Fruit fly (Drosophila melanogaster) whole organism, embryonic: ENCODE measurements around the gene fit.
A peak's percentile ranks its signal among the peaks of the same experiment; 100 is the strongest.

ENCODE experiments used
- B-H2 ChIP-seq: fragments of 200-800 bp; sonication (Bioruptor generic); optimal IDR thresholded peaks from 2 replicates; lab custom pipeline; 2018; ENCODE audit warnings: missing biosample characterization, mild to moderate bottlenecking, missing genetic modification characterization
- BtbVII ChIP-seq: fragments of 200-800 bp; sonication (Bioruptor generic); optimal IDR thresholded peaks from 3 replicates; lab custom pipeline; 2017; ENCODE audit warnings: missing biosample characterization, mild to moderate bottlenecking, missing genetic modification characterization
- CG10462 ChIP-seq: fragments of 200-800 bp; sonication (Bioruptor generic); optimal IDR thresholded peaks from 2 replicates; lab custom pipeline; 2016; ENCODE audit warnings: missing biosample characterization, missing genetic modification characterization
- CG11723 ChIP-seq: fragments of 200-800 bp; sonication (Bioruptor generic); optimal IDR thresholded peaks from 2 replicates; lab custom pipeline; 2017; ENCODE audit warnings: missing biosample characterization, mild to moderate bottlenecking, missing genetic modification characterization
- CG14050 ChIP-seq: fragments of 200-800 bp; sonication (Bioruptor generic); IDR thresholded peaks from 3 replicates; pipeline ENCODE4 v1.3.6; 2022; ENCODE audit warnings: missing biosample characterization, missing genetic modification characterization
- CG15601 ChIP-seq: fragments of 200-800 bp; sonication (Bioruptor generic); optimal IDR thresholded peaks from 3 replicates; lab custom pipeline; 2019; ENCODE audit warnings: missing biosample characterization, mild to moderate bottlenecking, missing genetic modification characterization, moderate library complexity
- CG16813 ChIP-seq: fragments of 200-800 bp; sonication (Bioruptor generic); IDR thresholded peaks from 3 replicates; pipeline ENCODE4 v1.3.6; 2022; ENCODE audit warnings: missing biosample characterization, missing genetic modification characterization; ENCODE audit not compliant: partially characterized antibody
- CG17361 ChIP-seq: fragments of 200-800 bp; sonication (Bioruptor generic); IDR thresholded peaks from 3 replicates; pipeline ENCODE4 v1.3.6; 2022; ENCODE audit warnings: missing biosample characterization, missing genetic modification characterization
- CG1832 ChIP-seq: fragments of 200-800 bp; sonication (Bioruptor generic); optimal IDR thresholded peaks from 2 replicates; lab custom pipeline; 2017; ENCODE audit warnings: missing biosample characterization, mild to moderate bottlenecking, missing genetic modification characterization, inconsistent platforms
- CG2199 ChIP-seq: fragments of 200-800 bp; sonication (Bioruptor generic); IDR thresholded peaks from 3 replicates; pipeline ENCODE4 v1.3.6; 2022; ENCODE audit warnings: missing biosample characterization, missing genetic modification characterization
- CG33557 ChIP-seq: fragments of 200-800 bp; sonication (Bioruptor generic); optimal IDR thresholded peaks from 2 replicates; lab custom pipeline; 2019; ENCODE audit warnings: missing biosample characterization, mild to moderate bottlenecking, missing genetic modification characterization, moderate library complexity
- CG5245 ChIP-seq: fragments of 200-800 bp; sonication (Bioruptor generic); optimal IDR thresholded peaks from 3 replicates; lab custom pipeline; 2016; ENCODE audit warnings: missing biosample characterization, missing genetic modification characterization
- CG7786 ChIP-seq: fragments of 200-800 bp; sonication (Bioruptor generic); optimal IDR thresholded peaks from 2 replicates; lab custom pipeline; 2016; ENCODE audit warnings: missing biosample characterization, missing genetic modification characterization
- CG8281 ChIP-seq: fragments of 200-800 bp; sonication (Bioruptor generic); optimal IDR thresholded peaks from 2 replicates; lab custom pipeline; 2018; ENCODE audit warnings: missing biosample characterization, mild to moderate bottlenecking, missing genetic modification characterization, moderate library complexity
- CG8478 ChIP-seq: fragments of >200 bp; optimal IDR thresholded peaks from 2 replicates; lab custom pipeline; 2018
- CkIIα-i1 ChIP-seq: fragments of 200-800 bp; sonication (Bioruptor generic); IDR thresholded peaks from 2 replicates; pipeline ENCODE4 v1.3.6; 2022; ENCODE audit warnings: missing biosample characterization, missing genetic modification characterization
- Dip2 ChIP-seq: fragments of 200-800 bp; sonication (Bioruptor generic); IDR thresholded peaks from 2 replicates; pipeline ENCODE4 v1.3.6; 2022; ENCODE audit warnings: missing biosample characterization, missing genetic modification characterization
- E2f2 ChIP-seq: fragments of 200-800 bp; sonication (Bioruptor generic); IDR thresholded peaks from 2 replicates; pipeline ENCODE4 v1.3.6; 2022; ENCODE audit warnings: missing biosample characterization, missing genetic modification characterization
- Elba2 ChIP-seq: fragments of 200-800 bp; sonication (Bioruptor generic); optimal IDR thresholded peaks from 3 replicates; lab custom pipeline; 2016; ENCODE audit warnings: missing biosample characterization, missing genetic modification characterization
- HHEX ChIP-seq: fragments of 200-800 bp; sonication (Bioruptor generic); optimal IDR thresholded peaks from 3 replicates; lab custom pipeline; 2017; ENCODE audit warnings: missing biosample characterization, mild to moderate bottlenecking, missing genetic modification characterization, missing genetic modification reagents
- Hand ChIP-seq: fragments of 200-800 bp; sonication (Bioruptor generic); optimal IDR thresholded peaks from 2 replicates; lab custom pipeline; 2017; ENCODE audit warnings: mild to moderate bottlenecking, missing biosample characterization, missing genetic modification reagents, missing genetic modification characterization
- Jarid2 ChIP-seq: fragments of 200-800 bp; sonication (Bioruptor generic); optimal IDR thresholded peaks from 3 replicates; lab custom pipeline; 2017; ENCODE audit warnings: mild to moderate bottlenecking, missing biosample characterization, missing genetic modification reagents, missing genetic modification characterization
- NfI ChIP-seq: fragments of 200-800 bp; sonication (Bioruptor generic); optimal IDR thresholded peaks from 3 replicates; lab custom pipeline; 2018; ENCODE audit warnings: missing biosample characterization, mild to moderate bottlenecking, missing genetic modification characterization, moderate library complexity
- Usf ChIP-seq: fragments of 200-800 bp; sonication (Bioruptor generic); optimal IDR thresholded peaks from 2 replicates; lab custom pipeline; 2017; ENCODE audit warnings: missing genotype, missing biosample characterization, missing genetic modification characterization
- YL-1 ChIP-seq: fragments of 200-800 bp; sonication (Bioruptor generic); optimal IDR thresholded peaks from 3 replicates; lab custom pipeline; 2017; ENCODE audit warnings: missing biosample characterization, mild to moderate bottlenecking, missing genetic modification characterization
- al ChIP-seq: fragments of 200-800 bp; sonication (Bioruptor generic); IDR thresholded peaks from 2 replicates; pipeline ENCODE4 v1.3.6; 2022; ENCODE audit warnings: missing biosample characterization, missing genetic modification characterization
- btn ChIP-seq: fragments of 200-800 bp; sonication (Bioruptor generic); optimal IDR thresholded peaks from 2 replicates; lab custom pipeline; 2016; ENCODE audit warnings: missing biosample characterization, missing genetic modification characterization
- cad ChIP-seq: fragments of >200 bp; optimal IDR thresholded peaks from 2 replicates; lab custom pipeline; 2017; ENCODE audit warnings: missing biosample characterization, missing genetic modification characterization
- caup ChIP-seq: fragments of 200-800 bp; sonication (Bioruptor generic); optimal IDR thresholded peaks from 3 replicates; lab custom pipeline; 2017; ENCODE audit warnings: missing biosample characterization, mild to moderate bottlenecking, missing genetic modification characterization, moderate library complexity; ENCODE audit not compliant: severe bottlenecking
- crc ChIP-seq: fragments of 200-800 bp; sonication (Bioruptor generic); optimal IDR thresholded peaks from 2 replicates; lab custom pipeline; 2016; ENCODE audit warnings: missing biosample characterization, missing genetic modification characterization
- croc ChIP-seq: fragments of 200-800 bp; sonication (Bioruptor generic); conservative IDR thresholded peaks from 3 replicates; pipeline ENCODE4 v1.3.6; 2022; ENCODE audit warnings: missing biosample characterization, missing genetic modification characterization
- crp ChIP-seq, 2 experiments: fragments of 200-800 bp; sonication (Bioruptor generic); optimal IDR thresholded peaks; 2 replicates in 1 of 2; 3 replicates in 1 of 2; lab custom pipeline; 2017; ENCODE audit warnings: missing biosample characterization in 2 of 2, missing genetic modification characterization in 2 of 2, mild to moderate bottlenecking in 1 of 2, moderate library complexity in 1 of 2
- da ChIP-seq: fragments of 200-800 bp; sonication (Bioruptor generic); optimal IDR thresholded peaks from 2 replicates; lab custom pipeline; 2016; ENCODE audit warnings: missing biosample characterization, missing genetic modification characterization
- disco-r ChIP-seq: fragments of 200-800 bp; sonication (Bioruptor generic); optimal IDR thresholded peaks from 2 replicates; lab custom pipeline; 2016; ENCODE audit warnings: missing biosample characterization, missing genetic modification characterization
- dmrt11E ChIP-seq: fragments of 200-800 bp; sonication (Bioruptor generic); optimal IDR thresholded peaks from 3 replicates; lab custom pipeline; 2018; ENCODE audit warnings: missing biosample characterization, mild to moderate bottlenecking, missing genetic modification characterization, moderate library complexity
- fd3F ChIP-seq: fragments of 200-800 bp; sonication (Bioruptor generic); optimal IDR thresholded peaks from 2 replicates; lab custom pipeline; 2018; ENCODE audit warnings: missing biosample characterization, mild to moderate bottlenecking, missing genetic modification characterization, moderate library complexity
- kay ChIP-seq: fragments of 200-800 bp; sonication (Bioruptor generic); optimal IDR thresholded peaks from 2 replicates; lab custom pipeline; 2016; ENCODE audit warnings: missing biosample characterization, missing genetic modification characterization
- oc ChIP-seq: fragments of 200-800 bp; sonication (Bioruptor generic); optimal IDR thresholded peaks from 2 replicates; lab custom pipeline; 2018; ENCODE audit warnings: missing biosample characterization, mild to moderate bottlenecking, missing genetic modification characterization, moderate library complexity
- pho ChIP-seq: fragments of 200-800 bp; sonication (Bioruptor generic); optimal IDR thresholded peaks from 2 replicates; lab custom pipeline; 2016; ENCODE audit warnings: missing biosample characterization, missing genetic modification characterization
- ranshi ChIP-seq: fragments of 200-800 bp; sonication (Bioruptor generic); IDR thresholded peaks from 2 replicates; pipeline ENCODE4 v1.3.6; 2022; ENCODE audit warnings: missing biosample characterization, missing genetic modification characterization
- rib ChIP-seq: fragments of 200-800 bp; sonication (Bioruptor generic); IDR thresholded peaks from 2 replicates; pipeline ENCODE4 v1.3.6; 2022; ENCODE audit warnings: missing biosample characterization, missing genetic modification characterization
- seq ChIP-seq: fragments of 200-800 bp; sonication (Bioruptor generic); IDR thresholded peaks from 2 replicates; pipeline ENCODE4 v1.3.6; 2022; ENCODE audit warnings: missing biosample characterization, missing genetic modification characterization
- sisA ChIP-seq: fragments of 200-800 bp; sonication (Bioruptor generic); IDR thresholded peaks from 2 replicates; pipeline ENCODE4 v1.3.6; 2022; ENCODE audit warnings: missing biosample characterization, missing genetic modification characterization
- slou ChIP-seq: fragments of 200-800 bp; sonication (Bioruptor generic); optimal IDR thresholded peaks from 3 replicates; lab custom pipeline; 2016; ENCODE audit warnings: missing biosample characterization, missing genetic modification characterization
- so ChIP-seq: fragments of 200-800 bp; sonication (Bioruptor generic); IDR thresholded peaks from 3 replicates; pipeline ENCODE4 v1.3.6; 2022; ENCODE audit warnings: missing biosample characterization, missing genetic modification characterization
- tgo ChIP-seq: fragments of 200-800 bp; sonication (Bioruptor generic); IDR thresholded peaks from 3 replicates; pipeline ENCODE4 v1.3.6; 2022; ENCODE audit warnings: missing biosample characterization, missing genetic modification characterization
- tio ChIP-seq: fragments of 200-800 bp; sonication (Bioruptor generic); optimal IDR thresholded peaks from 2 replicates; lab custom pipeline; 2017; ENCODE audit warnings: missing biosample characterization, missing genetic modification characterization, inconsistent platforms
- tna ChIP-seq: fragments of 200-800 bp; sonication (Bioruptor generic); IDR thresholded peaks from 2 replicates; pipeline ENCODE4 v1.3.6; 2022; ENCODE audit warnings: missing biosample characterization, missing genetic modification characterization; ENCODE audit not compliant: partially characterized antibody
- vfl ChIP-seq: fragments of 200-800 bp; sonication (Bioruptor generic); optimal IDR thresholded peaks from 2 replicates; lab custom pipeline; 2016; ENCODE audit warnings: missing biosample characterization, missing genetic modification characterization
- vvl ChIP-seq: fragments of 200-800 bp; sonication (Bioruptor generic); IDR thresholded peaks from 2 replicates; pipeline ENCODE4 v1.3.6; 2022; ENCODE audit warnings: missing biosample characterization, missing genetic modification characterization

The fit gene

DNA sequence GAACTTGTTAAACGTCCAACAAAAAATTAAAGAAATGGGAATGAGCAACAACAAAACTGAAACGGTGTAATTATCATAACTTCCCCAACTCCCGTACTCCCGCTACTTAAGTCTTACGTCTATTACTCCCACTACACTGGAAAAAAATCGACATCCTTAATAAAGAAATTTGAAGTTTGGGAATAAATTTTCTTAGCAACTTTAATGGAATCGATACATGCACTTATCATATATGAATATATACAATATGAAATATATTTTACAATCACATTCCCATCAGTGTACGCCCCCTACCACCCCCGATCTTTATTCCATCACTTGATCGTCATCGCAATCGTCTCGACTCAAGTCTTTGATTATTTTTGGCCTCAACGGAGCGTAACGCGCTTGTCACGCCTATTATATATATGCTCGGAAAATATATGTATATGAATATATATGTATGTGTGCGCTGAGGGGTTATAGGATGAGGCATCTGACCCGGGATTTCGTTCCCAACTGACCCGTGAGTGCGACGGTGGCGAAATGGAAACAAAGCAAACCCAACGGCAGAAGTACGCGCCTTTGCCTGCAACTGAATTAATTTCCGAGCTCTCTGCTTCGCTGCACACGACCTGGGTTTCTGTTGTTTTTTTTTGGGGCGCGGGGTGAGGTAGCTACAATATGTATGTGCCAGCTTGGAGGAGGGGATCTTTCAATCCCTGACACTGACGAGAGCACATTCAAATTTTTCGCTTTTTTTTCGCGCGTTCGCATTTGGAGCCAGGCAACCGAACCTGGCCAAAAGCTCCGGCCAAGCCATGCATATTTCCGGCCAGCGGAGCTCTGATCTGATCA is 49.8 kb downstream of the fit start (continued):
- TF ChIP-seq YL-1 (GFP tag; lab: Kevin White, UChicago), result no peak
- no peak for TF ChIP-seq btn
- no peak for TF ChIP-seq Hand
- no peak for TF ChIP-seq so (GFP tag; lab: Robert Waterston, UW)
- TF ChIP-seq BtbVII (GFP tag; lab: Kevin White, UChicago), result no peak
- peak; percentile 83 for TF ChIP-seq dmrt11E (tag; lab: Kevin White, UChicago)
- TF ChIP-seq CG15601 (tag; lab: Kevin White, UChicago), result peak; percentile 29
- no peak for TF ChIP-seq croc (GFP tag; lab: Robert Waterston, UW)
- no peak; the same call in 1 of the 2 replicates for TF ChIP-seq E2f2
- TF ChIP-seq CG16813 (GFP tag; lab: Robert Waterston, UW), result no peak
- no peak for TF ChIP-seq Elba2
- TF ChIP-seq tna, result no peak
- TF ChIP-seq CG1832 (GFP tag; lab: Kevin White, UChicago), result no peak
- no peak for TF ChIP-seq ranshi (GFP tag; lab: Robert Waterston, UW)
- TF ChIP-seq crc (GFP tag; lab: Kevin White, UChicago), result no peak
- TF ChIP-seq B-H2, result no peak
- TF ChIP-seq slou, result no peak
- no peak for TF ChIP-seq CG10462
- no peak for TF ChIP-seq al (GFP tag; lab: Robert Waterston, UW)
- TF ChIP-seq vfl, result no peak
- TF ChIP-seq CG33557 (GFP tag; lab: Kevin White, UChicago), result peak; percentile 50
- no peak for TF ChIP-seq CG8478 (lab: Kevin White, UChicago)
- TF ChIP-seq NfI (GFP tag; lab: Kevin White, UChicago), result no peak
- no peak for TF ChIP-seq kay
- no peak for TF ChIP-seq da (GFP tag; lab: Kevin White, UChicago)
- TF ChIP-seq CG8281, result no peak
- TF ChIP-seq pho, result no peak
- TF ChIP-seq oc (tag; lab: Kevin White, UChicago), result peak; percentile 26
- TF ChIP-seq HHEX (GFP tag; lab: Kevin White, UChicago), result no peak
- no peak for TF ChIP-seq caup
- no peak for TF ChIP-seq disco-r (GFP tag; lab: Kevin White, UChicago)
- TF ChIP-seq CG17361 (GFP tag; lab: Robert Waterston, UW), result peak; percentile 58; the same call in 2 of the 3 replicates
- TF ChIP-seq rib, result no peak
- no peak for TF ChIP-seq CG2199 (GFP tag; lab: Robert Waterston, UW)
- peak; percentile 14 for TF ChIP-seq Usf (GFP tag; lab: Kevin White, UChicago)
- TF ChIP-seq cad (GFP tag; lab: Kevin White, UChicago), result no peak
- TF ChIP-seq CG14050 (GFP tag; lab: Robert Waterston, UW), result no peak
- no peak for TF ChIP-seq CG11723 (GFP tag; lab: Kevin White, UChicago)
- TF ChIP-seq vvl (GFP tag; lab: Robert Waterston, UW), result peak; percentile 72
- peak; percentile 19; the same call in 1 of the 2 replicates for TF ChIP-seq sisA (GFP tag; lab: Robert Waterston, UW)
- no peak for TF ChIP-seq tio (GFP tag; lab: Kevin White, UChicago)
- no peak for TF ChIP-seq CG7786 (GFP tag; lab: Kevin White, UChicago)
- TF ChIP-seq fd3F (GFP tag; lab: Kevin White, UChicago), result no peak
- TF ChIP-seq crp (GFP tag; optimal IDR thresholded peaks at IDR 0.05; lab: Kevin White, UChicago), result no peak
- TF ChIP-seq CkIIα-i1 (GFP tag; lab: Robert Waterston, UW), result no peak
- no peak for TF ChIP-seq Jarid2 (GFP tag; lab: Kevin White, UChicago)
- no peak for TF ChIP-seq Dip2 (GFP tag; lab: Robert Waterston, UW)
- TF ChIP-seq seq (GFP tag; lab: Robert Waterston, UW), result no peak
- no peak for TF ChIP-seq tgo (GFP tag; lab: Robert Waterston, UW)
- no peak for TF ChIP-seq CG5245
